Worm (Caenorhabditis elegans): ENCODE results near the gene sma-9.

Gene sma-9

ce11 chrX:10746388-10746787 is 22.7 kb upstream of the sma-9 start, which contains the start of gene R07A4.2:
TSS of gene R07A4.2 (minus strand) at chrX:10746488.
- TF ChIP-seq cnd-1 (tag; optimal IDR thresholded peaks at IDR 0.05) = no peak
- no peak for TF ChIP-seq ces-1 (GFP tag; optimal IDR thresholded peaks at IDR 0.05)
- TF ChIP-seq lin-13 (tag; optimal IDR thresholded peaks at IDR 0.05) = no peak
- no peak for TF ChIP-seq drap-1 (GFP tag; optimal IDR thresholded peaks at IDR 0.05)
- TF ChIP-seq unc-39 (tag; optimal IDR thresholded peaks at IDR 0.05) = no peak
- TF ChIP-seq sem-2 (GFP tag; optimal IDR thresholded peaks at IDR 0.05) = no peak

- TF ChIP-seq snpc-4 (tag; optimal IDR thresholded peaks at IDR 0.05) (no peak), mls-2 (tag; optimal IDR thresholded peaks at IDR 0.05) (no peak), mep-1 (tag; optimal IDR thresholded peaks at IDR 0.05) (no peak), zip-8 (tag; optimal IDR thresholded peaks at IDR 0.05) (no peak), ceh-39 (tag; optimal IDR thresholded peaks at IDR 0.05) (no peak), unc-39 (tag; optimal IDR thresholded peaks at IDR 0.05) (no peak), M03D4.4 (tag; optimal IDR thresholded peaks at IDR 0.05) (no peak), elt-1 (tag; optimal IDR thresholded peaks at IDR 0.05; ENCODE audit: borderline replicate concordance, insufficient read depth) (no peak), hlh-1 (tag; optimal IDR thresholded peaks at IDR 0.05) (no peak), nhr-237 (tag; optimal IDR thresholded peaks at IDR 0.05) (no peak), cnd-1 (tag; optimal IDR thresholded peaks at IDR 0.05) (no peak), elt-3 (tag; optimal IDR thresholded peaks at IDR 0.05) (no peak), flh-1 (GFP tag; optimal IDR thresholded peaks at IDR 0.05) (no peak), lsy-2 (tag; optimal IDR thresholded peaks at IDR 0.05) (no peak), lin-13 (tag; optimal IDR thresholded peaks at IDR 0.05) (no peak), unc-120 (tag; optimal IDR thresholded peaks at IDR 0.05; ENCODE audit: poor library complexity, severe bottlenecking) (no peak), ceh-43 (GFP tag; optimal IDR thresholded peaks at IDR 0.05) (no peak)
These were observed 20.9 kb upstream of the sma-9 start for ce11 chrX:10748145-10748544.

DNA sequence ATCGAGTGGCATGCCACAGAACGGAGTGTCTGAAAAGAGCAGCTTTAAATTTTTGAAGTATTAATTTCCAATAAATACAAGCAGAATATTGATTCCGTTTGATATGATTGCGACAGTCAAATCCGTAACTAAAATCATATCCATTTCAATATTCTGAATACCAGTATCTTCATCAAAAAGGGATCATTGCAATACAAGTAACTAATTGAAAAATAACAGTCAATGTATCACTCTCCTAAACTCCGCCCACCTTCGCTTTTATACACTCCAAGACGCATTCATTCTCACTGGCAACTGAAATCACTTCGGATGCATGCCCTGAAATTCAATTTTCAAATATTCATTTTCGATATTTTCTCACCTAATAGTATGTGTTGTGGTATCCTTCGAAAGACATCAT is 15.7 kb upstream of the sma-9 start, which contains the start of gene R07A4.3:
Gene R07A4.3, plus strand, starts transcription at position 301 of the 400 bp plus-strand sequence.
- TF ChIP-seq unc-62 (GFP tag; optimal IDR thresholded peaks at IDR 0.05) (no peak), mep-1 (tag; optimal IDR thresholded peaks at IDR 0.05) (no peak), mls-2 (tag; optimal IDR thresholded peaks at IDR 0.05) (no peak), flh-1 (GFP tag; optimal IDR thresholded peaks at IDR 0.05) (no peak), elt-3 (tag; optimal IDR thresholded peaks at IDR 0.05) (no peak)

DNA sequence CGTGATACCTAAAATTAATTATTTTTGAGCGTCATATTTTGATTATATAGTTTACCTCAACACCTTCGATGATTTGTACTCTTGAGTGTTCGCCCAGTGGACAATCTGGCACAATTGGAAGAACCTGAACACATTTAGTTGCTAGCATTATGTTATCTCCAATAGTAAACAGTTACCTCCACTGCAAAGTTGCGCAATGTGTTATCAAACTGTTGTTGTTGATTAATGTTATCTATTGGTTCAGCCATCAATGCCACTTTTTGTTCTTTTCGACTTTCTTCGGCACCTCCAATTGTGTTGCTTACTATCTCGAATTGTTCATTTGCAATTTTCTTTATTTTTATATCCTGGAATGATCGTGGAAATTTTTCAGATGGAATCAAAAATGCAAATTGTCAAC is 14.6 kb upstream of the sma-9 start:
- TF ChIP-seq nhr-2 (tag; optimal IDR thresholded peaks at IDR 0.05) (no peak), sptf-1 (tag; optimal IDR thresholded peaks at IDR 0.05) (no peak), ztf-11 (tag; optimal IDR thresholded peaks at IDR 0.05) (no peak), elt-1 (tag; optimal IDR thresholded peaks at IDR 0.05; ENCODE audit: borderline replicate concordance, insufficient read depth) (no peak), nhr-12 (tag; optimal IDR thresholded peaks at IDR 0.05) (no peak), ceh-43 (GFP tag; optimal IDR thresholded peaks at IDR 0.05) (no peak), lsy-2 (tag; optimal IDR thresholded peaks at IDR 0.05) (no peak), cnd-1 (tag; optimal IDR thresholded peaks at IDR 0.05) (no peak), pha-4 (tag; optimal IDR thresholded peaks at IDR 0.05) (no peak), hlh-1 (tag; optimal IDR thresholded peaks at IDR 0.05) (no peak), tbx-8 (GFP tag; optimal IDR thresholded peaks at IDR 0.05) (no peak), ham-2 (GFP tag; optimal IDR thresholded peaks at IDR 0.05) (no peak)

- TF ChIP-seq ceh-43 (GFP tag; optimal IDR thresholded peaks at IDR 0.05) (no peak), sptf-1 (tag; optimal IDR thresholded peaks at IDR 0.05) (no peak), lsy-2 (tag; optimal IDR thresholded peaks at IDR 0.05) (no peak), snpc-4 (tag; optimal IDR thresholded peaks at IDR 0.05) (no peak), unc-120 (tag; optimal IDR thresholded peaks at IDR 0.05; ENCODE audit: poor library complexity, severe bottlenecking) (no peak), elt-1 (tag; optimal IDR thresholded peaks at IDR 0.05; ENCODE audit: borderline replicate concordance, insufficient read depth) (no peak), bed-3 (GFP tag; optimal IDR thresholded peaks at IDR 0.05) (no peak), mep-1 (tag; optimal IDR thresholded peaks at IDR 0.05) (no peak), flh-1 (GFP tag; optimal IDR thresholded peaks at IDR 0.05) (no peak), sem-2 (GFP tag; optimal IDR thresholded peaks at IDR 0.05) (no peak), mls-2 (tag; optimal IDR thresholded peaks at IDR 0.05) (no peak), ham-2 (GFP tag; optimal IDR thresholded peaks at IDR 0.05) (no peak), tbx-8 (GFP tag; optimal IDR thresholded peaks at IDR 0.05) (no peak), cnd-1 (tag; optimal IDR thresholded peaks at IDR 0.05) (no peak)
These were observed 12.9 kb upstream of the sma-9 start for ce11 chrX:10756185-10756584.

DNA sequence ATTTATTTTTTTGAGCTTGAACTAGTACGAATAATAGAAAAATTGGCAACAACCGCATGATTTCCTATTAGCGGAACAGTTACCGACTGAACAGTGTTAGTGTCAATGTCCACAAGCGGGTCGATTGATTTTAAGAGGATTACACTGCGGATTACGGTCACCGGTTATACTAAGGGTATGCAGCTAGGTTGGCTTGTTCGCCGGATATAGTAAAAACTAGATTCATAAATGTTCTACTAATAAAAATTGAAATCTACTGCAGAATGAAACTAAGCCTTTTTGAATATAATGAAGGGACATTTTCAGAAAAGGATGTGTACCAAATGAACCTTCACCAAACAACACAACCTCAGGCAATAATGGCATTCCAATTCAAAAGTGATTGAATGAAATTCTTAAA is 11.5 kb upstream of the sma-9 start, which contains the start of gene R07A4.4:
Gene R07A4.4, minus strand, starts transcription at position 101 of the 400 bp plus-strand sequence.
- TF ChIP-seq lin-13 (tag; optimal IDR thresholded peaks at IDR 0.05) (no peak), bed-3 (GFP tag; optimal IDR thresholded peaks at IDR 0.05) (no peak), sptf-1 (tag; optimal IDR thresholded peaks at IDR 0.05) (no peak), unc-62 (GFP tag; optimal IDR thresholded peaks at IDR 0.05) (no peak), ztf-11 (tag; optimal IDR thresholded peaks at IDR 0.05) (no peak), cnd-1 (tag; optimal IDR thresholded peaks at IDR 0.05) (no peak), elt-3 (tag; optimal IDR thresholded peaks at IDR 0.05) (no peak), ham-2 (GFP tag; optimal IDR thresholded peaks at IDR 0.05) (no peak), ceh-39 (tag; optimal IDR thresholded peaks at IDR 0.05) (no peak), ceh-83 (GFP tag; optimal IDR thresholded peaks at IDR 0.05) (no peak), nhr-76 (tag; optimal IDR thresholded peaks at IDR 0.05) (no peak), ces-1 (GFP tag; optimal IDR thresholded peaks at IDR 0.05) (no peak), flh-1 (GFP tag; optimal IDR thresholded peaks at IDR 0.05) (no peak)

Data from whole organism, mixed stage, embryonic.